Worm (Caenorhabditis elegans) whole organism, midembryonic: ENCODE measurements around the gene Y62H9A.9.

Experiments
- T22C8.4 ChIP-seq: fragments of 200-800 bp; sonication (Bioruptor generic); IDR thresholded peaks from 2 replicates; pipeline ENCODE4 v1.3.6; 2022; ENCODE audit warnings: missing genetic modification characterization, missing compliant biosample characterization
- cog-1 ChIP-seq: sonication (generic microtip); optimal IDR thresholded peaks from 2 replicates; lab custom pipeline; 2016; ENCODE audit warnings: missing genetic modification characterization, missing compliant biosample characterization
- flt-1 ChIP-seq: fragments of 200-800 bp; sonication (Bioruptor generic); IDR thresholded peaks from 2 replicates; pipeline ENCODE4 v1.3.6; 2022; ENCODE audit warnings: missing genetic modification characterization, missing compliant biosample characterization
- klf-2 ChIP-seq: fragments of 200-800 bp; sonication (Bioruptor generic); conservative IDR thresholded peaks from 2 replicates; pipeline ENCODE4 v1.3.6; 2022; ENCODE audit warnings: missing genetic modification reagents, missing genetic modification characterization, missing compliant biosample characterization
- med-1 ChIP-seq: sonication (generic microtip); optimal IDR thresholded peaks from 2 replicates; lab custom pipeline; 2017; ENCODE audit warnings: missing genetic modification characterization, mild to moderate bottlenecking, missing compliant biosample characterization, antibody characterized with exemption, missing genetic modification reagents; ENCODE audit not compliant: insufficient read depth
- ref-1 ChIP-seq: fragments of 200-800 bp; sonication (Bioruptor generic); conservative IDR thresholded peaks from 2 replicates; pipeline ENCODE4 v1.3.6; 2022; ENCODE audit warnings: missing genetic modification reagents, missing genetic modification characterization, missing compliant biosample characterization
- tab-1 ChIP-seq: fragments of 200-800 bp; sonication (Bioruptor generic); IDR thresholded peaks from 2 replicates; pipeline ENCODE4 v1.3.6; 2022; ENCODE audit warnings: missing genetic modification characterization, missing compliant biosample characterization
- ztf-23 ChIP-seq: fragments of 200-800 bp; sonication (Bioruptor generic); IDR thresholded peaks from 2 replicates; pipeline ENCODE4 v1.3.6; 2022; ENCODE audit warnings: missing genetic modification reagents, missing genetic modification characterization, missing compliant biosample characterization
- ztf-29 ChIP-seq: fragments of 200-800 bp; sonication (Bioruptor generic); IDR thresholded peaks from 2 replicates; pipeline ENCODE4 v1.3.6; 2022; ENCODE audit warnings: missing genetic modification reagents, missing genetic modification characterization, missing compliant biosample characterization

The Y62H9A.9 gene

DNA sequence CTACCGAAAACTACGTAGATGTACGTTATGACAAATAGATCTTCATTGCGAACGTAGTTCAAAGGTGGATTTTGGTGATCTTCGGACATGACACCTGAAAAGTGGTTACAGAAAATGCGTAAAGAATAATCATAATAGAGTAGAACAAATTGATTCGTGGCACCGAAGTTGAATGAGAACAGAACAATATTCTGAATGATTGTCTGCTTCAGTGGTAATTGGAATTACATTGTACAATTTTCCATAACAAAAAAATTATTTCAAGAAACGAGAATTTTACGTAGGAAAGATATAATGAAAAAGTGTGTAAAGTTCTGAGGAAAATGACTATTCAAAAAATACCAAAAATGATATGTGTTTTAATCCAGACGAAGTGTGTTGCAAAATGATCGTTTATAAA is 4.7 kb upstream of the Y62H9A.9 start, which contains the start of gene Y62H9A.10:
Gene Y62H9A.10, minus strand, starts transcription at position 101 of the 400 bp plus-strand sequence.
- TF ChIP-seq klf-2 (no peak), flt-1 (GFP tag; lab: Robert Waterston, UW) (no peak)

DNA sequence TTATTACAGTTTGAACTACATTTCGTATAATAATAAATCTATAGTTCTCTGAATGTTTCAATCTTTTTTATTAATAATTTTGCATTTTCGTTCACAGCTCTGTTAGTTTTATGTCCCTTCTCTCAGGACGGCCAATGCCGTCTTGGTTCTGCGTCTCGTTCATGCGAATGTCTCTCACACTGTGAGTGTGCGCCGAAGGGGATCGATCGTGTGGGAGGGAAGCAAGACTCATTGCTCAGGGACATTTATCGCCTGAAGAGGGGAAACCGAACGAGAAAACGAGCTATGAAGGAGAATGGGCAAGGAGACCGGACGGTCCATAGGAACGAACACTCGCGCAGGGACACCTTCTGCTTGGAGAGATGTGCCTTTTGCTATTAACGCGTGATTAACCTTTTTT is 1.1 kb upstream of the Y62H9A.9 start:
- TF ChIP-seq T22C8.4 (GFP tag; lab: Robert Waterston, UW) = no peak; the same call in none of the 2 replicates
- TF ChIP-seq klf-2 = no peak
- no peak for TF ChIP-seq tab-1 (GFP tag; lab: Robert Waterston, UW)
- no peak for TF ChIP-seq cog-1 (tag; lab: Kevin White, UChicago)
- TF ChIP-seq ref-1 (GFP tag; lab: Robert Waterston, UW) = no peak
- TF ChIP-seq ztf-23 (GFP tag; lab: Robert Waterston, UW) = no peak
- no peak for TF ChIP-seq flt-1 (GFP tag; lab: Robert Waterston, UW)
- no peak for TF ChIP-seq med-1 (GFP tag; lab: Kevin White, UChicago)

DNA sequence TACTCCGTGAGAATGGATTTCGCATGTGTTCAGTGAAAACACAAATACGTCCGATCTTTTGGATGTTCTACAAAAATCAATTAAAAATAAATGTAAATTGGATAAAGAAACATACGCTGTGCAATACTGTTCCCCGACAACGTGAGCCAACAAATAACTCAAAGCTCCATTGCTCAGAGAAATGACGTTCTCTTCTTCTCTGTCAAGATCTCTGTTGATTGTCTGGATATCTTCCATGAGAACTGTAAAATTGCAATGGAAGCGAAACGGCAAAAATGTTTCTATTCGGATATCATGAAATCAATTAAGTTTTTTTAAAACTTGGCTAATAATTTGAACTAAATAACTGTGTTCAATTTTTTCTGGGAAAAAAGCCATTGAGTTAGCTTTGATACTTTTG is 1.2 kb downstream of the Y62H9A.9 start:
- TF ChIP-seq klf-2 (no peak), cog-1 (tag; lab: Kevin White, UChicago) (no peak), ref-1 (GFP tag; lab: Robert Waterston, UW) (no peak)

DNA sequence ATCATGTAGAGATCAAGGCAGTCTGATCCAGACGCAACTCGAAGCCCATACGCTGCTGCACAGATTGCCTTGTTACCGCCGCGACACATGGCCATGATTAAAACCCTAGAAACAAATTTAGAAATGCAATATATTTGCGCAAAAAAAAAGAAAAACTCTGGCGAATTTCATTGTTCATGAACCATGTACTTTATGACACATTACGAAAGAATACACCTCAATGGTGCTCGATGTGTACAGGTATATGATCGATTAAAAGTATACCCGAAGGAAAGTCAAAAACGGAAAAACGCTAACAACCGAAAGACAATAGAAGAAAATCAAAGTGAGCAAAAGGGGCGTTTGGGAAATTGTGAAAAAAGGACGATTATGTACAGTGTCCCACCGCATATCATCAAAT is 5.6 kb downstream of the Y62H9A.9 start, which contains the start of gene Y62H9A.8:
Gene Y62H9A.8, minus strand, starts transcription at position 101 of the 400 bp plus-strand sequence.
- TF ChIP-seq ztf-29 (no peak), flt-1 (GFP tag; lab: Robert Waterston, UW) (no peak), cog-1 (tag; lab: Kevin White, UChicago) (no peak), med-1 (GFP tag; lab: Kevin White, UChicago) (no peak), klf-2 (no peak), T22C8.4 (GFP tag; lab: Robert Waterston, UW) (no peak), tab-1 (GFP tag; lab: Robert Waterston, UW) (no peak), ref-1 (GFP tag; lab: Robert Waterston, UW) (no peak)

DNA sequence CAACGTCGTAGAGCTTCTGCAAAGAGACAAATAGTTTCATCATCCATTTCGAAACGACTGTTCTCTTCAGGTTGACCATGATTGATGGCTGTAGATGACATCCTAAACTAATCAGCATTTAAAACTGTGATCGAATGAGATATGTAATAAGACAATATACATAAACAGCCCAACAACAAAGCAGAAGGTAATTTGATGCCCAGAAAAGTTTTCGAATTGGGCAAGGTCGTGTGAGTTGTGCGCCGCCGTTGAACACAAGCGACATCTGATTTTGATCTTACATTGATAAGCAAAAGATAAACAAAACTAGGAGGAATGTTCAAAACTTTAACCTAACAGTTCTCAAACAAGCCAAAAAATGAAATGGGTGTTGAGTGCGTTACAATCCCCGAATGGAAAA is 12.4 kb downstream of the Y62H9A.9 start, which contains the start of gene Y62H9A.7:
Gene Y62H9A.7, minus strand, starts transcription at position 101 of the 400 bp plus-strand sequence.
- TF ChIP-seq cog-1 (tag; lab: Kevin White, UChicago) = no peak
- no peak for TF ChIP-seq klf-2
- no peak for TF ChIP-seq flt-1 (GFP tag; lab: Robert Waterston, UW)
- TF ChIP-seq med-1 (GFP tag; lab: Kevin White, UChicago) = no peak
- no peak for TF ChIP-seq ztf-29
- TF ChIP-seq T22C8.4 (GFP tag; lab: Robert Waterston, UW) = no peak
- no peak for TF ChIP-seq tab-1 (GFP tag; lab: Robert Waterston, UW)
- no peak for TF ChIP-seq ref-1 (GFP tag; lab: Robert Waterston, UW)
- no peak for TF ChIP-seq ztf-23 (GFP tag; lab: Robert Waterston, UW)

DNA sequence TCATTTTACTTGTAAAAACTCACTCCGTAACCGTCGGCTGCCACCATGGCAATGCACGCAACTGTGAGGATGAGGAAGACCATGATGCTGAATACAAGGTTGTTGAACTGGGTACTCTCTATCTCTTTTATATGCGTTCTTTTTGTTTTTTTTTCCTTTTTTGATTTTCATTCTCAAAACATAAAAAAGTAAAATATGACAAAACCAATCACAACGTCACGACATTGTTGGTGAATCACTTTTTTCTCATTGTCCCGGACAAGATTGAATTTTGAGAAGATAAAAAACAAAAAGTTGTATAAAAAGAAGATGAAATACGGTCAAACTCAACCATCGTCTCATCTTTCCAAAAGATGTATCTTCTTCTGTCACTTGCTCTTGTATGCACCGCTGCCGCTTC is 15.1 kb downstream of the Y62H9A.9 start, which contains the start of the genes Y62H9A.5 and ule-5:
Gene Y62H9A.5, minus strand, starts transcription at position 101 of the 400 bp plus-strand sequence.
Gene ule-5, plus strand, starts transcription at position 328 of the 400 bp plus-strand sequence.
- TF ChIP-seq tab-1 (GFP tag; lab: Robert Waterston, UW) (no peak), ztf-23 (GFP tag; lab: Robert Waterston, UW) (no peak), T22C8.4 (GFP tag; lab: Robert Waterston, UW) (no peak), ztf-29 (no peak), klf-2 (no peak), cog-1 (tag; lab: Kevin White, UChicago) (no peak), flt-1 (GFP tag; lab: Robert Waterston, UW) (no peak), med-1 (GFP tag; lab: Kevin White, UChicago) (no peak), ref-1 (GFP tag; lab: Robert Waterston, UW) (no peak)

DNA sequence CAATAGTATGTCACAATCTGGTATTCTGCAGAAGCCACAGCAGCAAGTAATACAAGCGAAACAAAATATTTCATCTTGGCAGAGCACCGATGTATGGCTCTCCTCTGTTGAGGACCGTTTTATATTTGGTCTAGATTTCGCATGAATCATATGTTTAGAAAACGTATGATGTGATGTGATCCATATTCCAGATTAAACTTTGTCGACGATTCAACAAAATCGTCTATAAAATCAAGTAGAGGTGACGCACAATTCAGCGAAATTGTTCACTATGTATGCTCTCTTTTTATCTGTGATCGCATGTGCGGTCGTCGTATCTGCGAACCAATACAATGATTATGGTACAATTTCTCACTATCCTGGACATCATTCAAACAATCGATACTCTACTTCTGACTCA is 18.1 kb downstream of the Y62H9A.9 start, which contains the start of the genes Y62H9A.3 and Y62H9A.4:
Gene Y62H9A.3, minus strand, starts transcription at position 101 of the 400 bp plus-strand sequence.
Gene Y62H9A.4, plus strand, starts transcription at position 256 of the 400 bp plus-strand sequence.
- no peak for TF ChIP-seq med-1 (GFP tag; lab: Kevin White, UChicago)
- TF ChIP-seq flt-1 (GFP tag; lab: Robert Waterston, UW) = no peak

DNA sequence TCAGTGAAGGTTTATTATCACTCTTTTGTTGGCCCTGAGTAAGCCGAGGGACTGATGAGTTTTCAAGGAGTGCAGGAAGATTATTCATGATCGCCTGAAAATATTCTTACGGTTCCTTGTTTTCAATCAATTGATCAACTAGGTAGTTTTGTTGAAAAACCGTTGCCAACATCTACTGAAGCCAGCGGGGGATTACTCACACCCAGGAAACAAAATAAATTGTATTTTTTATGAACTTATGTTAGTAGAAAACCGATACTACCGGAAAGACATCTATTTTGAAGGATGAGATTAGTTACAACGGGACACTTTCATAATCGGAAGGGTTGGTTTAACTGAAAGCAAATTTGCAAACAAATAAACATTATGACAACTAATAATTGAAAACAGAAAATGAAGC is 19.8 kb downstream of the Y62H9A.9 start, which contains the start of gene Y62H9A.2:
Gene Y62H9A.2, minus strand, starts transcription at position 101 of the 400 bp plus-strand sequence.
- TF ChIP-seq ref-1 (GFP tag; lab: Robert Waterston, UW) (no peak), T22C8.4 (GFP tag; lab: Robert Waterston, UW) (no peak), med-1 (GFP tag; lab: Kevin White, UChicago) (no peak), cog-1 (tag; lab: Kevin White, UChicago) (no peak), ztf-23 (GFP tag; lab: Robert Waterston, UW) (no peak), flt-1 (GFP tag; lab: Robert Waterston, UW) (no peak), klf-2 (no peak), ztf-29 (no peak), tab-1 (GFP tag; lab: Robert Waterston, UW) (no peak)

DNA sequence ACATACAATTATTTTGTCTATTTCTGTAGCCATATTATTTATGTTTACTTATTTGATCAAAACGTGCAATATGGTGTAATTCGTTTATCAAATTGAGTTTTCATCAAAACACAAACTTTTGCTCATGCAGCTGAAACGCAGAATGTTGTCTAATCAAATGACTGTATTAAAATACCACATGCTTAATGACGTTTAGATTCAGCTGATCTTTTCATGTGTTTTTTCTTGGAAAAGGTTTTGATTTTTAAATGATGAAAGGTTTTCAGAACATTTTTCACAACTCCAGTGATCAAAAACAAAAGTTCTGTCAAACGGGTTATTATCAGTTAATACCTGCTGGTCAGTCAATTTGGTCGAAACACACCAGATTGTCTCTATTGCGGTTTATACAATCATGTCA is 22.7 kb downstream of the Y62H9A.9 start, which contains the start of gene Y62H9A.1:
Gene Y62H9A.1, plus strand, starts transcription at position 282 of the 400 bp plus-strand sequence.
- TF ChIP-seq med-1 (GFP tag; lab: Kevin White, UChicago) (no peak), ztf-29 (no peak), ref-1 (GFP tag; lab: Robert Waterston, UW) (no peak), klf-2 (no peak), cog-1 (tag; lab: Kevin White, UChicago) (no peak), T22C8.4 (GFP tag; lab: Robert Waterston, UW) (no peak), flt-1 (GFP tag; lab: Robert Waterston, UW) (no peak), tab-1 (GFP tag; lab: Robert Waterston, UW) (no peak), ztf-23 (GFP tag; lab: Robert Waterston, UW) (no peak)

DNA sequence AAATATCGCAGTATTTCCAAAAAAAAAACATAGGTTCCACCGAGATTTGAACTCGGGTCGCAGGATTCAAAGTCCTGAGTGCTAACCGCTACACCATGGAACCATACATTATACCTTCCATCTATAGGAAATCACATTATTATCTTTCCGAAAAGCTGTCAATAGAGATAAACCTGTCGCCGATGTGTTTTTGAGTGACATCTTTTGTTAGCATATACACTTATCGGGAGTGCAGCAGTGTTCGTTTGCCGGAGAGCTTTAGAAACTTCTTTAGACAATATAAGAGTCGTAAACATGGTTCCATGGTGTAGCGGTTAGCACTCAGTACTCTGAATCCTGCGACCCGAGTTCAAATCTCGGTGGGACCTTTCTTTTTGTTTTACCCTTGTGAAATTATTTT is 25.7 kb downstream of the Y62H9A.9 start:
- TF ChIP-seq tab-1 (GFP tag; lab: Robert Waterston, UW) = no peak
- no peak for TF ChIP-seq ztf-29
- no peak for TF ChIP-seq med-1 (GFP tag; lab: Kevin White, UChicago)
- no peak for TF ChIP-seq klf-2
- TF ChIP-seq ztf-23 (GFP tag; lab: Robert Waterston, UW) = no peak
- no peak for TF ChIP-seq cog-1 (tag; lab: Kevin White, UChicago)
- TF ChIP-seq flt-1 (GFP tag; lab: Robert Waterston, UW) = no peak
- TF ChIP-seq ref-1 (GFP tag; lab: Robert Waterston, UW) = no peak
